Fruit fly (Drosophila melanogaster) whole organism, embryonic: Measurements from ENCODE around the gene slmo.

Experiments used
- CG10462 ChIP-seq: fragments of 200-800 bp; sonication (Bioruptor generic); optimal IDR thresholded peaks from 2 replicates; lab custom pipeline; 2016; ENCODE audit warnings: missing biosample characterization, missing genetic modification characterization
- CG10565 ChIP-seq: fragments of 200-800 bp; sonication (Bioruptor generic); optimal IDR thresholded peaks from 3 replicates; lab custom pipeline; 2016; ENCODE audit warnings: missing biosample characterization, mild to moderate bottlenecking, missing genetic modification characterization
- CG10959 ChIP-seq: fragments of 200-800 bp; sonication (Bioruptor generic); IDR thresholded peaks from 2 replicates; pipeline ENCODE4 v1.3.6; 2022; ENCODE audit warnings: missing biosample characterization, missing genetic modification characterization
- CG11723 ChIP-seq: fragments of 200-800 bp; sonication (Bioruptor generic); optimal IDR thresholded peaks from 2 replicates; lab custom pipeline; 2017; ENCODE audit warnings: missing biosample characterization, mild to moderate bottlenecking, missing genetic modification characterization
- CG14710 ChIP-seq: fragments of 200-800 bp; sonication (Bioruptor generic); optimal IDR thresholded peaks from 3 replicates; lab custom pipeline; 2019; ENCODE audit warnings: missing biosample characterization, mild to moderate bottlenecking, missing genetic modification characterization, moderate library complexity
- CG1529 ChIP-seq: fragments of 200-800 bp; sonication (Bioruptor generic); optimal IDR thresholded peaks from 3 replicates; lab custom pipeline; 2018; ENCODE audit warnings: missing biosample characterization, missing genetic modification characterization
- CG16815 ChIP-seq: fragments of 200-800 bp; sonication (Bioruptor generic); optimal IDR thresholded peaks from 3 replicates; lab custom pipeline; 2017; ENCODE audit warnings: missing biosample characterization, mild to moderate bottlenecking, missing genetic modification characterization
- CG18262 ChIP-seq: fragments of 200-800 bp; optimal IDR thresholded peaks from 3 replicates; lab custom pipeline; 2019; ENCODE audit warnings: missing biosample characterization, mild to moderate bottlenecking, missing genetic modification characterization, moderate library complexity
- CG2199 ChIP-seq: fragments of 200-800 bp; sonication (Bioruptor generic); IDR thresholded peaks from 3 replicates; pipeline ENCODE4 v1.3.6; 2022; ENCODE audit warnings: missing biosample characterization, missing genetic modification characterization
- CG2202 ChIP-seq: fragments of 200-800 bp; sonication (Bioruptor generic); optimal IDR thresholded peaks from 2 replicates; lab custom pipeline; 2018; ENCODE audit warnings: missing biosample characterization, mild to moderate bottlenecking, missing genetic modification characterization
- CG4424 ChIP-seq: fragments of 200-800 bp; sonication (Bioruptor generic); optimal IDR thresholded peaks from 3 replicates; lab custom pipeline; 2016; ENCODE audit warnings: missing biosample characterization, missing genetic modification characterization
- CG4617 ChIP-seq: fragments of 200-800 bp; sonication (Bioruptor generic); optimal IDR thresholded peaks from 3 replicates; lab custom pipeline; 2016; ENCODE audit warnings: missing biosample characterization, missing genetic modification characterization, borderline replicate concordance
- CG4730 ChIP-seq: fragments of 200-800 bp; sonication (Bioruptor generic); IDR thresholded peaks from 2 replicates; pipeline ENCODE4 v1.3.6; 2022; ENCODE audit warnings: missing biosample characterization, missing genetic modification characterization
- CG5245 ChIP-seq: fragments of 200-800 bp; sonication (Bioruptor generic); optimal IDR thresholded peaks from 3 replicates; lab custom pipeline; 2016; ENCODE audit warnings: missing biosample characterization, missing genetic modification characterization
- CG6254 ChIP-seq: fragments of 200-800 bp; sonication (Bioruptor generic); optimal IDR thresholded peaks from 3 replicates; lab custom pipeline; 2017; ENCODE audit warnings: mild to moderate bottlenecking, missing biosample characterization, missing genetic modification reagents, missing genetic modification characterization
- CG7357 ChIP-seq: fragments of 200-800 bp; sonication (Bioruptor generic); IDR thresholded peaks from 3 replicates; pipeline ENCODE4 v1.3.6; 2022; ENCODE audit warnings: missing biosample characterization, missing genetic modification characterization
- CG7786 ChIP-seq: fragments of 200-800 bp; sonication (Bioruptor generic); optimal IDR thresholded peaks from 2 replicates; lab custom pipeline; 2016; ENCODE audit warnings: missing biosample characterization, missing genetic modification characterization
- CG8765 ChIP-seq: fragments of 200-800 bp; sonication (Bioruptor generic); IDR thresholded peaks from 2 replicates; pipeline ENCODE4 v1.3.6; 2022; ENCODE audit warnings: missing biosample characterization, missing genetic modification characterization
- CG9727 ChIP-seq: fragments of 200-800 bp; sonication (Bioruptor generic); optimal IDR thresholded peaks from 3 replicates; lab custom pipeline; 2017; ENCODE audit warnings: missing biosample characterization, mild to moderate bottlenecking, missing genetic modification characterization
- Camta ChIP-seq: fragments of 200-800 bp; sonication (Bioruptor generic); optimal IDR thresholded peaks from 2 replicates; lab custom pipeline; 2016; ENCODE audit warnings: missing biosample characterization, missing genetic modification characterization
- D19A ChIP-seq: fragments of 200-800 bp; optimal IDR thresholded peaks from 3 replicates; lab custom pipeline; 2019; ENCODE audit warnings: missing biosample characterization, mild to moderate bottlenecking, missing genetic modification characterization, moderate library complexity
- Dek ChIP-seq: fragments of 200-800 bp; sonication (Bioruptor generic); optimal IDR thresholded peaks from 3 replicates; lab custom pipeline; 2019; ENCODE audit warnings: missing biosample characterization, mild to moderate bottlenecking, missing genetic modification characterization, moderate library complexity
- Fer1 ChIP-seq: fragments of 200-800 bp; sonication (Bioruptor generic); optimal IDR thresholded peaks from 2 replicates; lab custom pipeline; 2017; ENCODE audit warnings: missing biosample characterization, mild to moderate bottlenecking, missing genetic modification characterization
- HLH4C ChIP-seq: fragments of 200-800 bp; sonication (Bioruptor generic); IDR thresholded peaks from 3 replicates; pipeline ENCODE4 v1.3.6; 2022; ENCODE audit warnings: missing biosample characterization, missing genetic modification characterization; ENCODE audit not compliant: partially characterized antibody
- Hr39 ChIP-seq: fragments of >200 bp; optimal IDR thresholded peaks from 2 replicates; lab custom pipeline; 2017
- Hsf ChIP-seq: fragments of 200-800 bp; sonication (Bioruptor generic); optimal IDR thresholded peaks from 3 replicates; lab custom pipeline; 2016; ENCODE audit warnings: missing biosample characterization, missing genetic modification characterization
- Max ChIP-seq: fragments of 200-800 bp; sonication (Bioruptor generic); optimal IDR thresholded peaks from 2 replicates; lab custom pipeline; 2016; ENCODE audit warnings: missing biosample characterization, mild to moderate bottlenecking, missing genetic modification characterization
- NK7.1 ChIP-seq: fragments of 200-800 bp; sonication (Bioruptor generic); optimal IDR thresholded peaks from 3 replicates; lab custom pipeline; 2016; ENCODE audit warnings: missing biosample characterization, missing genetic modification characterization
- Opbp ChIP-seq: fragments of 200-800 bp; sonication (Bioruptor generic); IDR thresholded peaks from 3 replicates; pipeline ENCODE4 v1.3.6; 2022; ENCODE audit warnings: missing biosample characterization, missing genetic modification characterization; ENCODE audit not compliant: partially characterized antibody
- Ptx1 ChIP-seq: fragments of 200-800 bp; sonication (Bioruptor generic); IDR thresholded peaks from 2 replicates; pipeline ENCODE4 v1.3.6; 2022; ENCODE audit warnings: missing biosample characterization, missing genetic modification characterization
- Sox102F ChIP-seq: fragments of 200-800 bp; sonication (Bioruptor generic); optimal IDR thresholded peaks from 2 replicates; lab custom pipeline; 2018; ENCODE audit warnings: missing biosample characterization, mild to moderate bottlenecking, missing genetic modification characterization, moderate library complexity
- ato ChIP-seq: fragments of 200-800 bp; sonication (Bioruptor generic); IDR thresholded peaks from 2 replicates; pipeline ENCODE4 v1.3.6; 2022; ENCODE audit warnings: missing biosample characterization, missing genetic modification characterization; ENCODE audit not compliant: partially characterized antibody
- ci ChIP-seq: fragments of 200-800 bp; sonication (Bioruptor generic); IDR thresholded peaks from 3 replicates; pipeline ENCODE4 v1.3.6; 2022; ENCODE audit warnings: missing biosample characterization, missing genetic modification characterization
- dan ChIP-seq: fragments of 200-800 bp; sonication (Bioruptor generic); IDR thresholded peaks from 2 replicates; pipeline ENCODE4 v1.3.6; 2022; ENCODE audit warnings: missing biosample characterization, missing genetic modification characterization
- insv ChIP-seq, 2 experiments: fragments of 200-800 bp; sonication (Bioruptor generic); optimal IDR thresholded peaks; 3 replicates each; lab custom pipeline; 2016 to 2018; ENCODE audit warnings: missing biosample characterization in 2 of 2, missing genetic modification characterization in 2 of 2
- lab ChIP-seq: fragments of 200-800 bp; sonication (Bioruptor generic); optimal IDR thresholded peaks from 3 replicates; lab custom pipeline; 2017; ENCODE audit warnings: missing biosample characterization, missing genetic modification characterization, mild to moderate bottlenecking, moderate library complexity, missing genetic modification reagents
- lmd ChIP-seq: fragments of 200-800 bp; sonication (Bioruptor generic); IDR thresholded peaks from 2 replicates; pipeline ENCODE4 v1.3.6; 2022; ENCODE audit warnings: missing biosample characterization, missing genetic modification characterization
- p53 ChIP-seq: fragments of 200-800 bp; sonication (Bioruptor generic); optimal IDR thresholded peaks from 2 replicates; lab custom pipeline; 2016; ENCODE audit warnings: missing biosample characterization, missing genetic modification characterization
- pfk ChIP-seq: fragments of 200-800 bp; sonication (Bioruptor generic); optimal IDR thresholded peaks from 2 replicates; lab custom pipeline; 2018; ENCODE audit warnings: missing biosample characterization, mild to moderate bottlenecking, missing genetic modification characterization, moderate library complexity
- pho ChIP-seq: fragments of 200-800 bp; sonication (Bioruptor generic); optimal IDR thresholded peaks from 2 replicates; lab custom pipeline; 2016; ENCODE audit warnings: missing biosample characterization, missing genetic modification characterization
- phol ChIP-seq: fragments of 200-800 bp; sonication (Bioruptor generic); optimal IDR thresholded peaks from 3 replicates; lab custom pipeline; 2018; ENCODE audit warnings: missing biosample characterization, mild to moderate bottlenecking, missing genetic modification characterization, moderate library complexity
- repo ChIP-seq: fragments of 200-800 bp; sonication (Bioruptor generic); optimal IDR thresholded peaks from 2 replicates; lab custom pipeline; 2016; ENCODE audit warnings: missing biosample characterization, missing genetic modification characterization
- ro ChIP-seq: fragments of 200-800 bp; sonication (Bioruptor generic); IDR thresholded peaks from 2 replicates; pipeline ENCODE4 v1.3.6; 2022; ENCODE audit warnings: missing biosample characterization, missing genetic modification characterization
- sim ChIP-seq: fragments of 200-800 bp; sonication (Bioruptor generic); IDR thresholded peaks from 2 replicates; pipeline ENCODE4 v1.3.6; 2022; ENCODE audit warnings: missing biosample characterization, missing genetic modification characterization
- sna ChIP-seq: fragments of 200-800 bp; sonication (Bioruptor generic); IDR thresholded peaks from 2 replicates; pipeline ENCODE4 v1.3.6; 2022; ENCODE audit warnings: missing biosample characterization, missing genetic modification characterization; ENCODE audit not compliant: partially characterized antibody
- tap ChIP-seq: fragments of 200-800 bp; optimal IDR thresholded peaks from 3 replicates; lab custom pipeline; 2019; ENCODE audit warnings: missing biosample characterization, mild to moderate bottlenecking, missing genetic modification characterization, moderate library complexity
- tgo ChIP-seq: fragments of 200-800 bp; sonication (Bioruptor generic); IDR thresholded peaks from 3 replicates; pipeline ENCODE4 v1.3.6; 2022; ENCODE audit warnings: missing biosample characterization, missing genetic modification characterization
- tio ChIP-seq: fragments of 200-800 bp; sonication (Bioruptor generic); optimal IDR thresholded peaks from 2 replicates; lab custom pipeline; 2017; ENCODE audit warnings: missing biosample characterization, missing genetic modification characterization, inconsistent platforms
- unc-4 ChIP-seq: fragments of 200-800 bp; sonication (Bioruptor generic); IDR thresholded peaks from 2 replicates; pipeline ENCODE4 v1.3.6; 2022; ENCODE audit warnings: missing biosample characterization, missing genetic modification characterization; ENCODE audit not compliant: partially characterized antibody

The slmo gene

DNA sequence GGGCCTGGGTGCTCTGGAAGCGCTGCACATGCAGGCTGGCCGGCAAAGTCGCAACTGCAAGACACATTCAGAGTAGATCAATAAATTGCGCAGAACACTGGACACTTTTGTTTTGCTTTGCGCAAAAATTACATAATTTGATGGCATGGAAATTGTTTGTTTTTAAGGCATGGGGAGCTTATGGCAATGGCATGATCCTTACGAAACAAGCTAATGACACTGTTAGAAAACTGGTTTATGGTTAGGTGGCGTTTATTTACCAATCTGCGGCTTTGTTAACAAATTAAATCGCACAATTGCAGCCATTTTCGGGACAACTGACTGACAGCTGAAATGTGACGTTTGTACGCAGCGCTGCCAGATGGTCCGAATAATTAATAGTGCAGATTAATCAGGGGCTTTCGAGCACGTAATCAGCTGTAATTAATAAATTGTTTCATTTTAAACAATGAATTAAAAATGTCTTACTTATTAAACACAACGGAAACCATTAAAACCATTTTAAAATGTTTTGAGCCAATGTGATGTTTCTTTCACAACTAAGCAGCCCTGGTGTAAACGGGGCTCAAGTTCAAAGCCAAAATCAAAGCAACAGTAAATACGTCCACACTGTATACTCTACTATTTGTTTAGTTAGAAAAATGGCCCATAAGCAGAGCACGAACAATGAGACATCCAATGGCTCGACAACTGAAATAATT is 14.0 kb upstream of the slmo start, which contains the start of the genes ND-51 and CG13994 (continued):
- no peak for TF ChIP-seq HLH4C
- no peak for TF ChIP-seq tap (tag; lab: Kevin White, UChicago)
- no peak; the same call in 1 of the 2 replicates for TF ChIP-seq sna (GFP tag; lab: Robert Waterston, UW)
- TF ChIP-seq CG10565 (GFP tag; lab: Kevin White, UChicago): peak; percentile 20
- no peak for TF ChIP-seq Hr39
- TF ChIP-seq CG9727: peak; percentile 83
- TF ChIP-seq ci (GFP tag; lab: Robert Waterston, UW): peak; percentile 86
- peak; percentile 71 for TF ChIP-seq CG4424 (GFP tag; lab: Kevin White, UChicago)
- TF ChIP-seq CG11723 (GFP tag; lab: Kevin White, UChicago): peak; percentile 75
- TF ChIP-seq Hsf (GFP tag; lab: Kevin White, UChicago): peak; percentile 91
- TF ChIP-seq NK7.1 (GFP tag; lab: Kevin White, UChicago): peak; percentile 57
- TF ChIP-seq CG8765 (GFP tag; lab: Robert Waterston, UW): peak; percentile 69
- TF ChIP-seq phol: peak; percentile 95
- peak; percentile 85 for TF ChIP-seq tgo
- TF ChIP-seq CG18262 (tag; lab: Kevin White, UChicago): peak; percentile 76
- peak; percentile 71 for TF ChIP-seq Dek
- TF ChIP-seq p53 (GFP tag; lab: Kevin White, UChicago): peak; percentile 72
- TF ChIP-seq Ptx1 (GFP tag; lab: Robert Waterston, UW): peak; percentile 88
- peak; percentile 73 for TF ChIP-seq CG7357 (GFP tag; lab: Robert Waterston, UW)
- TF ChIP-seq CG5245: peak; percentile 85
- TF ChIP-seq ato: no peak
- peak in 1 of 2 experiments; percentile 68 for TF ChIP-seq insv (GFP tag; optimal IDR thresholded peaks at IDR 0.05; lab: Kevin White, UChicago)
- peak; percentile 91 for TF ChIP-seq CG14710 (tag; lab: Kevin White, UChicago)
- peak; percentile 87 for TF ChIP-seq lab (GFP tag; lab: Kevin White, UChicago)
- peak; percentile 88 for TF ChIP-seq Camta (GFP tag; lab: Kevin White, UChicago)
- TF ChIP-seq CG2202 (tag; lab: Kevin White, UChicago): peak; percentile 61
- TF ChIP-seq repo (GFP tag; lab: Kevin White, UChicago): peak; percentile 78
- peak; percentile 74 for TF ChIP-seq Max (GFP tag; lab: Kevin White, UChicago)
- TF ChIP-seq pho (GFP tag; lab: Kevin White, UChicago): peak; percentile 88
- no peak for TF ChIP-seq tio (GFP tag; lab: Kevin White, UChicago)
- TF ChIP-seq CG2199 (GFP tag; lab: Robert Waterston, UW): 0 out of 3 replicates have a peak, but pooled peaks have one; percentile 76
- peak; percentile 94 for TF ChIP-seq D19A (tag; lab: Kevin White, UChicago)
- TF ChIP-seq pfk (GFP tag; lab: Kevin White, UChicago): peak; percentile 52
- peak; percentile 63 for TF ChIP-seq CG6254
- TF ChIP-seq dan: no peak; the same call in 1 of the 2 replicates
- TF ChIP-seq Opbp: no peak
- TF ChIP-seq CG16815 (GFP tag; lab: Kevin White, UChicago): peak; percentile 54
- peak; percentile 73 for TF ChIP-seq CG7786 (GFP tag; lab: Kevin White, UChicago)
- peak; percentile 73 for TF ChIP-seq CG4617 (GFP tag; lab: Kevin White, UChicago)
- peak; percentile 80 for TF ChIP-seq lmd (GFP tag; lab: Robert Waterston, UW)
- TF ChIP-seq CG1529 (GFP tag; lab: Kevin White, UChicago): peak; percentile 48
- TF ChIP-seq unc-4 (GFP tag; lab: Robert Waterston, UW): peak; percentile 53
- peak; percentile 83 for TF ChIP-seq Sox102F (GFP tag; lab: Kevin White, UChicago)
- TF ChIP-seq CG4730 (GFP tag; lab: Robert Waterston, UW): peak; percentile 73
- peak; percentile 79 for TF ChIP-seq Fer1 (GFP tag; lab: Kevin White, UChicago)
- TF ChIP-seq sim (GFP tag; lab: Robert Waterston, UW): 0 out of 2 replicates have a peak, but pooled peaks have one; percentile 16
- peak; percentile 59 for TF ChIP-seq CG10959
- TF ChIP-seq CG10462 (GFP tag; lab: Kevin White, UChicago): peak; percentile 28
- TF ChIP-seq ro (GFP tag; lab: Robert Waterston, UW): peak; percentile 42; the same call in 1 of the 2 replicates
